Fruit fly (Drosophila melanogaster) whole organism, wandering third instar larva: ENCODE results near the gene ct.

Source experiments
- Abd-B ChIP-seq: fragments of >200 bp; optimal IDR thresholded peaks from 2 replicates; lab custom pipeline; 2017; ENCODE audit warnings: missing biosample characterization, missing genetic modification characterization
- CG32264 ChIP-seq: fragments of 200-800 bp; sonication (Bioruptor generic); optimal IDR thresholded peaks from 2 replicates; lab custom pipeline; 2016; ENCODE audit warnings: missing biosample characterization, missing genetic modification characterization
- CG9705 ChIP-seq: fragments of 200-800 bp; sonication (Bioruptor generic); optimal IDR thresholded peaks from 2 replicates; lab custom pipeline; 2018; ENCODE audit warnings: missing biosample characterization, mild to moderate bottlenecking, missing genetic modification characterization
- CrebA ChIP-seq: fragments of 200-800 bp; sonication (Bioruptor generic); optimal IDR thresholded peaks from 2 replicates; lab custom pipeline; 2016; ENCODE audit warnings: missing biosample characterization, mild to moderate bottlenecking, missing genetic modification characterization, borderline replicate concordance
- Dfd ChIP-seq: fragments of >200 bp; optimal IDR thresholded peaks from 2 replicates; lab custom pipeline; 2017; ENCODE audit warnings: missing biosample characterization, missing genetic modification characterization
- Dif ChIP-seq: fragments of 200-275, 200-300 bp; sonication (Bioruptor generic); optimal IDR thresholded peaks from 2 replicates; lab custom pipeline; 2018; ENCODE audit warnings: missing biosample characterization, missing genetic modification characterization; ENCODE audit not compliant: partially characterized antibody
- GATAd ChIP-seq: sonication (Bioruptor generic); optimal IDR thresholded peaks from 2 replicates; lab custom pipeline; 2016; ENCODE audit warnings: missing biosample characterization, missing genetic modification characterization
- HLH106 ChIP-seq: fragments of 200-800 bp; optimal IDR thresholded peaks from 3 replicates; lab custom pipeline; 2019; ENCODE audit warnings: missing biosample characterization, mild to moderate bottlenecking, missing genetic modification characterization, moderate library complexity
- Hnf4 ChIP-seq: fragments of 200-800 bp; sonication (Bioruptor generic); optimal IDR thresholded peaks from 2 replicates; lab custom pipeline; 2016; ENCODE audit warnings: missing biosample characterization, mild to moderate bottlenecking, missing genetic modification characterization
- Hr78 ChIP-seq: fragments of >200 bp; optimal IDR thresholded peaks from 2 replicates; lab custom pipeline; 2017; ENCODE audit warnings: missing biosample characterization, missing genetic modification characterization
- Hr83 ChIP-seq: fragments of 200-300 bp; sonication (Bioruptor generic); optimal IDR thresholded peaks from 2 replicates; lab custom pipeline; 2016; ENCODE audit warnings: missing biosample characterization, mild to moderate bottlenecking, missing genetic modification characterization, moderate library complexity; ENCODE audit not compliant: poor library complexity, severe bottlenecking
- Jra ChIP-seq: sonication (Bioruptor generic); optimal IDR thresholded peaks from 2 replicates; lab custom pipeline; 2016; ENCODE audit warnings: missing biosample characterization, missing genetic modification characterization
- Mio ChIP-seq: sonication (Bioruptor generic); optimal IDR thresholded peaks from 2 replicates; lab custom pipeline; 2016; ENCODE audit warnings: missing biosample characterization, missing genetic modification characterization
- Myc ChIP-seq: fragments of >200 bp; optimal IDR thresholded peaks from 2 replicates; lab custom pipeline; 2017
- N ChIP-seq: fragments of >200 bp; optimal IDR thresholded peaks from 2 replicates; lab custom pipeline; 2018; ENCODE audit warnings: missing biosample characterization, missing external identifiers, missing genetic modification characterization
- OdsH ChIP-seq: fragments of 200-800 bp; sonication (Bioruptor generic); optimal IDR thresholded peaks from 2 replicates; lab custom pipeline; 2016; ENCODE audit warnings: missing biosample characterization, mild to moderate bottlenecking, missing genetic modification characterization
- Rel ChIP-seq, 2 experiments: fragments of 200-800 bp; sonication (Bioruptor generic) in 1 of 2; optimal IDR thresholded peaks; 2 replicates in 1 of 2; 3 replicates in 1 of 2; lab custom pipeline; 2016 to 2019; ENCODE audit warnings: mild to moderate bottlenecking in 2 of 2, missing biosample characterization in 2 of 2, missing genetic modification characterization in 2 of 2, moderate library complexity in 1 of 2
- Sp1 ChIP-seq: fragments of 200-800 bp; sonication (Bioruptor generic); optimal IDR thresholded peaks from 3 replicates; lab custom pipeline; 2019; ENCODE audit warnings: missing biosample characterization, mild to moderate bottlenecking, missing genetic modification characterization, moderate library complexity
- Vsx2 ChIP-seq: fragments of 200-300, 225-300 bp; sonication (Bioruptor generic); optimal IDR thresholded peaks from 2 replicates; lab custom pipeline; 2018; ENCODE audit warnings: missing biosample characterization, missing genetic modification characterization; ENCODE audit not compliant: partially characterized antibody
- br ChIP-seq: fragments of 200-800 bp; sonication (Bioruptor generic); optimal IDR thresholded peaks from 2 replicates; lab custom pipeline; 2016; ENCODE audit warnings: missing biosample characterization, missing genetic modification characterization
- brk ChIP-seq: fragments of 200-800 bp; sonication (Bioruptor generic); optimal IDR thresholded peaks from 2 replicates; lab custom pipeline; 2016; ENCODE audit warnings: missing biosample characterization, mild to moderate bottlenecking, missing genetic modification characterization
- dl ChIP-seq, 2 experiments: fragments of 175-275, 200-275 bp in 1 of 2; fragments of 200-275 bp in 1 of 2; sonication (Bioruptor generic); optimal IDR thresholded peaks; lab custom pipeline; 2018; ENCODE audit warnings: mild to moderate bottlenecking in 2 of 2, missing biosample characterization in 2 of 2, missing genetic modification characterization in 2 of 2, moderate library complexity in 2 of 2; ENCODE audit not compliant: partially characterized antibody in 2 of 2, insufficient read depth in 1 of 2
- dmrt93B ChIP-seq: fragments of 200-800 bp; sonication (Bioruptor generic); optimal IDR thresholded peaks from 2 replicates; lab custom pipeline; 2018; ENCODE audit warnings: missing biosample characterization, mild to moderate bottlenecking, missing genetic modification characterization
- dsf ChIP-seq: sonication (Bioruptor generic); optimal IDR thresholded peaks from 2 replicates; lab custom pipeline; 2016; ENCODE audit warnings: missing biosample characterization, missing genetic modification characterization, borderline replicate concordance
- ey ChIP-seq: fragments of 200-800 bp; sonication (Bioruptor generic); optimal IDR thresholded peaks from 2 replicates; lab custom pipeline; 2016; ENCODE audit warnings: missing biosample characterization, missing genetic modification characterization
- foxo ChIP-seq, 2 experiments: fragments of 200-800 bp; sonication (Bioruptor generic); optimal IDR thresholded peaks; 2 replicates in 1 of 2; 3 replicates in 1 of 2; lab custom pipeline; 2016 to 2017; ENCODE audit warnings: missing biosample characterization in 2 of 2, missing genetic modification characterization in 2 of 2
- fru ChIP-seq: fragments of 200-800 bp; sonication (Bioruptor generic); optimal IDR thresholded peaks from 3 replicates; lab custom pipeline; 2016; ENCODE audit warnings: missing biosample characterization, mild to moderate bottlenecking, missing genetic modification characterization
- h ChIP-seq: fragments of 200-800 bp; sonication (Bioruptor generic); optimal IDR thresholded peaks from 3 replicates; lab custom pipeline; 2016; ENCODE audit warnings: missing biosample characterization, mild to moderate bottlenecking, missing genetic modification characterization
- jim ChIP-seq: fragments of 175-275, 200-325 bp; sonication (Bioruptor generic); optimal IDR thresholded peaks from 2 replicates; lab custom pipeline; 2016; ENCODE audit warnings: missing biosample characterization, mild to moderate bottlenecking, missing genetic modification characterization
- lola ChIP-seq: fragments of >200 bp; optimal IDR thresholded peaks from 2 replicates; lab custom pipeline; 2017; ENCODE audit warnings: missing biosample characterization, missing genetic modification characterization
- pan ChIP-seq: fragments of >200 bp; optimal IDR thresholded peaks from 2 replicates; lab custom pipeline; 2017
- psq ChIP-seq: fragments of 200-800 bp; sonication (Bioruptor generic); optimal IDR thresholded peaks from 3 replicates; lab custom pipeline; 2017; ENCODE audit warnings: missing biosample characterization, mild to moderate bottlenecking, missing genetic modification characterization, moderate library complexity
- rgr ChIP-seq: fragments of 200-800 bp; sonication (Bioruptor generic); optimal IDR thresholded peaks from 3 replicates; lab custom pipeline; 2016; ENCODE audit warnings: missing biosample characterization, mild to moderate bottlenecking, missing genetic modification characterization
- sage ChIP-seq: fragments of 200-800 bp; sonication (Bioruptor generic); optimal IDR thresholded peaks from 2 replicates; lab custom pipeline; 2016; ENCODE audit warnings: missing biosample characterization, mild to moderate bottlenecking, missing genetic modification characterization
- sv ChIP-seq: fragments of 200-800 bp; sonication (Bioruptor generic); optimal IDR thresholded peaks from 3 replicates; lab custom pipeline; 2016; ENCODE audit warnings: missing biosample characterization, missing genetic modification characterization
- tai ChIP-seq: sonication (Bioruptor generic); optimal IDR thresholded peaks from 2 replicates; lab custom pipeline; 2016; ENCODE audit warnings: missing biosample characterization, missing genetic modification characterization
- usp ChIP-seq: fragments of >200 bp; optimal IDR thresholded peaks from 2 replicates; lab custom pipeline; 2017; ENCODE audit warnings: missing biosample characterization, missing genetic modification characterization
- woc ChIP-seq: sonication (Bioruptor generic); optimal IDR thresholded peaks from 2 replicates; lab custom pipeline; 2016; ENCODE audit warnings: missing biosample characterization, mild to moderate bottlenecking, missing genetic modification characterization

Gene ct

DNA sequence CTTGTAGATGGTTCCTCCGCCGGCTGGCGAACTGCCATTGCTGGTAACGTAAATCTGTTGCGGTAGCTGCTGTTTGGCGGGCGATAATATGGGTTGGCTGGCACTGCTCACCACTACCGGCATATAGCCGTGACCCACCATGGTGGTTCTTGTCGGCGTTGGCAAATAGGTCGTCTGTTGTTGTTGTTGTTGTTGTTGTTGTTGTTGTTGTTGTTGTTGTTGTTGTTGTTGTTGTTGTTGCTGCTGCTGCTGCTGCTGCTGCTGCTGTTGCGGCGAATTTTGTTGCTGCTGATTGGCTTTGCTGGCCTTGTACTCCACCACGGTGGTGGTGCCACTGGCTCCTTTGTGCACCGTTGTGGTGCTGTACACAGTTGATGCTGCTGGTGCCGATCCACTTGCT, 80.6 kb downstream of the ct start:
- TF ChIP-seq Sp1 (GFP tag; lab: Kevin White, UChicago) (no peak), Dfd (peak; percentile 88), Abd-B (GFP tag; lab: Kevin White, UChicago) (no peak), foxo (GFP tag; optimal IDR thresholded peaks at IDR 0.05; lab: Kevin White, UChicago) (no peak), usp (no peak), dmrt93B (GFP tag; lab: Kevin White, UChicago) (no peak)

DNA sequence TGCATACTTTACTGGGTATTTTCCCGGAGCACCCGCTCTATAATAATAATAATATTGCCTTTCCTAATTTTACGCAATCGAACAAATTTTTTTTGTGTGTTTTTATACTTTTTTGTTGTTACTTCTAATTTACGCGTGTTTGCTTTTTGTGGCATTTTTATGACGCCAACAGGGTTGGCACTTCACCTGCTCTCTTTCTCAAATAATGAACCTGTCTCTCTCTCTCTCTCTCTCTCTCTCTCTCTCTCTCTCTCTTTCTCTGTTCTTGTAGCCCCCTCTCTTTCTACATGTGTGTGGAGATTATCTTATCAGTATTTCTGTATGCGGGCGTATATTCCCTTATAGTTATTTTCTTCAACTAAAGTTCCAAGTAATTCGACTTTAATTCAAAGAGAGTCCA, 82.5 kb downstream of the ct start:
- peak; percentile 59 for TF ChIP-seq rgr (GFP tag; lab: Kevin White, UChicago)
- TF ChIP-seq br, result no peak
- no peak for TF ChIP-seq CG32264 (GFP tag; lab: Kevin White, UChicago)
- no peak for TF ChIP-seq CG9705 (GFP tag; lab: Kevin White, UChicago)
- peak; percentile 24 for TF ChIP-seq fru (GFP tag; lab: Kevin White, UChicago)
- no peak for TF ChIP-seq Myc
- peak; percentile 34 for TF ChIP-seq OdsH (GFP tag; lab: Kevin White, UChicago)
- peak; percentile 82 for TF ChIP-seq Dif
- TF ChIP-seq psq, result peak; percentile 3
- TF ChIP-seq dl (GFP tag; optimal IDR thresholded peaks at IDR 0.05; lab: Kevin White, UChicago; ENCODE audit: insufficient read depth in 1 of 2, partially characterized antibody in 2 of 2), result peak in 1 of 2 experiments; percentile 80

DNA sequence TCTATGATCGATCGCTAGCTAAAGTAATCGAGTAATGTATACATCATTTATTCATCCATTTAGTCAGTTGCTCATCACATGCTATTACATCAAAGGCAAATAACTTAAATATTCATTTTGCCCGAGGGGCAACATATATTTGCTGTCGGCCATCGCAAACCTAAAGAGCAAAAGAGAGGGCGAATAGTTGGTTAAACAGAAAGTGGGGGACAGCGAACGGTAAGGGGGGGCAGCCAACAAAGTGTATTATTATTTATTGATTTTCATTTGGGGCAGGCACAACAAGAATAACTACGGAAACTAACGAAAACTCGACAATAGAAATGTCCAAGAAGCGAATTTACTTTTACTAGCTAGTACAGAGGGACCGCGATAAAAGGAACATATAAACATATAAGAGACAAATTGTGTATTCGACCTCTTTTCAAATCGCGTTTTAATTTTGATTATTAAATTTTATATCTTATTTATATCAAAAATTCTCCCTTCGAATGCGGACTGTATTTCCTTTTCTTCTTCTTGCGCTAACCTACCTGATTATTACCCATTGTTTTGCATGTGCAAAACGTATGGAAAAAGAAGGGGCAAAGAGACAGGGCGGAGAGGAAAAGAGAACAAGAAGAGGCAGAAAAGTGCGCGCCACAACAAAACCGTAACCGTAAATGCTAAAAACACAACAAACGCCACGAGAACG, 83.1 kb downstream of the ct start:
- TF ChIP-seq foxo (GFP tag; optimal IDR thresholded peaks at IDR 0.05; lab: Kevin White, UChicago) (peak in 1 of 2 experiments; percentile 2), woc (GFP tag; lab: Kevin White, UChicago) (no peak), HLH106 (tag; lab: Kevin White, UChicago) (peak; percentile 52), Sp1 (GFP tag; lab: Kevin White, UChicago) (no peak)

DNA sequence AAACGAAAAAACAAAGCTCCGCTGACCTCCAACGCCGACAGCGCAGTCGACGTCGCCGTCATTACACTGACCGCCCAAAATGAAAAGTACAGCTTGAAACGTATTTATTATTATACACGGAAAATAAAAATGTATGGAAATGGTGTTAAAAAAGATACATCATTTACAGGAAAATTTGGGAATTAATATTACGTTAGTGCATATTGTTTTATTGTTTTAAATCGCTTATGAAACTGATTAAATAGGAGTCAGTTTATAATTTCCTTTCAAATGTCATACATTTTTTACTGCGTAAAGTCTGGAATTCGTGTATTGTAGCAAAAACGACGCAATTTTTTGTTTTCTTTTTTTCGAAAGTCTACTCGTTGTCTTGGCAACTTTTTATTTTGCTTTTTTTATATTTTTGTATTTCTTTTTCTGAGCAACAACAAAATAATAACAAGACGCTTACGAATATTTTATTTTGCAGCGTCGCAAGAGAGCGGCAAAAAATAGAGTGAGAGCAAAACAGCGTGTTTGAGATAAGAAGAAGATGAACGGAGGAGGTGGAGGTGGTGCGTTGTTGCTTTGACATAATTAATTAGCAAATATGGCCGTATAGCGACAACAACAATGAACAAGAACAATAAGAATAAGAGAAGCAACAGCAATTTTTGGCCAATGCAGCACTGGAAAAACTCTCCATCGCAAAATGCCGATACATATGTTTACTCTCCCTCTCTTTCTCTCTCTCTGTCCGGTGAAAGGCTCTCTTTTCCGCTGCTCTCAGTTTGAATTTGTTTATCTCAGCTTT, 83.9 kb downstream of the ct start:
- TF ChIP-seq GATAd (no peak), Sp1 (GFP tag; lab: Kevin White, UChicago) (peak; percentile 96), lola (GFP tag; lab: Kevin White, UChicago) (no peak), Dif (peak; percentile 92), usp (no peak), Hr83 (peak; percentile 51), br (peak; percentile 83), CG9705 (GFP tag; lab: Kevin White, UChicago) (peak; percentile 50), dl (GFP tag; optimal IDR thresholded peaks at IDR 0.05; lab: Kevin White, UChicago; ENCODE audit: insufficient read depth in 1 of 2, partially characterized antibody in 2 of 2) (peak; percentile 86 to 88), pan (lab: Kevin White, UChicago) (no peak), h (peak; percentile 91), Vsx2 (GFP tag; lab: Kevin White, UChicago) (peak; percentile 33), OdsH (GFP tag; lab: Kevin White, UChicago) (peak; percentile 86), tai (GFP tag; lab: Kevin White, UChicago) (no peak), foxo (GFP tag; optimal IDR thresholded peaks at IDR 0.05; lab: Kevin White, UChicago) (peak in 1 of 2 experiments; percentile 80), CG32264 (GFP tag; lab: Kevin White, UChicago) (peak; percentile 50), Abd-B (GFP tag; lab: Kevin White, UChicago) (no peak), dsf (peak; percentile 12), dmrt93B (GFP tag; lab: Kevin White, UChicago) (peak; percentile 74), CrebA (GFP tag; lab: Kevin White, UChicago) (peak; percentile 88), ey (GFP tag; lab: Kevin White, UChicago) (peak; percentile 84), psq (peak; percentile 87), Jra (peak; percentile 64), jim (GFP tag; lab: Kevin White, UChicago) (no peak), HLH106 (tag; lab: Kevin White, UChicago) (peak; percentile 88), Hnf4 (GFP tag; lab: Kevin White, UChicago) (peak; percentile 81), sage (GFP tag; lab: Kevin White, UChicago) (peak; percentile 72), sv (GFP tag; lab: Kevin White, UChicago) (peak; percentile 63), N (GFP tag; lab: Kevin White, UChicago) (no peak), fru (GFP tag; lab: Kevin White, UChicago) (peak; percentile 87), Hr78 (GFP tag; lab: Kevin White, UChicago) (no peak), brk (GFP tag; lab: Kevin White, UChicago) (peak; percentile 87), rgr (GFP tag; lab: Kevin White, UChicago) (peak; percentile 89), Myc (no peak), Rel (GFP tag; optimal IDR thresholded peaks at IDR 0.05; lab: Kevin White, UChicago) (no peak), Rel (tag; optimal IDR thresholded peaks at IDR 0.05; lab: Kevin White, UChicago) (peak; percentile 63), Dfd (no peak), Mio (no peak), woc (GFP tag; lab: Kevin White, UChicago) (peak; percentile 79)
